Fruit fly (Drosophila melanogaster) whole organism, wandering third instar larva: ENCODE data around the gene dpp.
A peak's percentile ranks its signal among the peaks of the same experiment; 100 is the strongest.

Source experiments
- Abd-B ChIP-seq: fragments of >200 bp; optimal IDR thresholded peaks from 2 replicates; lab custom pipeline; 2017; ENCODE audit warnings: missing biosample characterization, missing genetic modification characterization
- CG32264 ChIP-seq: fragments of 200-800 bp; sonication (Bioruptor generic); optimal IDR thresholded peaks from 2 replicates; lab custom pipeline; 2016; ENCODE audit warnings: missing biosample characterization, missing genetic modification characterization
- CG9705 ChIP-seq: fragments of 200-800 bp; sonication (Bioruptor generic); optimal IDR thresholded peaks from 2 replicates; lab custom pipeline; 2018; ENCODE audit warnings: missing biosample characterization, mild to moderate bottlenecking, missing genetic modification characterization
- CrebA ChIP-seq: fragments of 200-800 bp; sonication (Bioruptor generic); optimal IDR thresholded peaks from 2 replicates; lab custom pipeline; 2016; ENCODE audit warnings: missing biosample characterization, mild to moderate bottlenecking, missing genetic modification characterization, borderline replicate concordance
- Dfd ChIP-seq: fragments of >200 bp; optimal IDR thresholded peaks from 2 replicates; lab custom pipeline; 2017; ENCODE audit warnings: missing biosample characterization, missing genetic modification characterization
- Dif ChIP-seq: fragments of 200-275, 200-300 bp; sonication (Bioruptor generic); optimal IDR thresholded peaks from 2 replicates; lab custom pipeline; 2018; ENCODE audit warnings: missing biosample characterization, missing genetic modification characterization; ENCODE audit not compliant: partially characterized antibody
- GATAd ChIP-seq: sonication (Bioruptor generic); optimal IDR thresholded peaks from 2 replicates; lab custom pipeline; 2016; ENCODE audit warnings: missing biosample characterization, missing genetic modification characterization
- HLH106 ChIP-seq: fragments of 200-800 bp; optimal IDR thresholded peaks from 3 replicates; lab custom pipeline; 2019; ENCODE audit warnings: missing biosample characterization, mild to moderate bottlenecking, missing genetic modification characterization, moderate library complexity
- Hnf4 ChIP-seq: fragments of 200-800 bp; sonication (Bioruptor generic); optimal IDR thresholded peaks from 2 replicates; lab custom pipeline; 2016; ENCODE audit warnings: missing biosample characterization, mild to moderate bottlenecking, missing genetic modification characterization
- Hr78 ChIP-seq: fragments of >200 bp; optimal IDR thresholded peaks from 2 replicates; lab custom pipeline; 2017; ENCODE audit warnings: missing biosample characterization, missing genetic modification characterization
- Hr83 ChIP-seq: fragments of 200-300 bp; sonication (Bioruptor generic); optimal IDR thresholded peaks from 2 replicates; lab custom pipeline; 2016; ENCODE audit warnings: missing biosample characterization, mild to moderate bottlenecking, missing genetic modification characterization, moderate library complexity; ENCODE audit not compliant: poor library complexity, severe bottlenecking
- Jra ChIP-seq: sonication (Bioruptor generic); optimal IDR thresholded peaks from 2 replicates; lab custom pipeline; 2016; ENCODE audit warnings: missing biosample characterization, missing genetic modification characterization
- Mio ChIP-seq: sonication (Bioruptor generic); optimal IDR thresholded peaks from 2 replicates; lab custom pipeline; 2016; ENCODE audit warnings: missing biosample characterization, missing genetic modification characterization
- Myc ChIP-seq: fragments of >200 bp; optimal IDR thresholded peaks from 2 replicates; lab custom pipeline; 2017
- N ChIP-seq: fragments of >200 bp; optimal IDR thresholded peaks from 2 replicates; lab custom pipeline; 2018; ENCODE audit warnings: missing biosample characterization, missing external identifiers, missing genetic modification characterization
- OdsH ChIP-seq: fragments of 200-800 bp; sonication (Bioruptor generic); optimal IDR thresholded peaks from 2 replicates; lab custom pipeline; 2016; ENCODE audit warnings: missing biosample characterization, mild to moderate bottlenecking, missing genetic modification characterization
- Rel ChIP-seq, 2 experiments: fragments of 200-800 bp; sonication (Bioruptor generic) in 1 of 2; optimal IDR thresholded peaks; 2 replicates in 1 of 2; 3 replicates in 1 of 2; lab custom pipeline; 2016 to 2019; ENCODE audit warnings: mild to moderate bottlenecking in 2 of 2, missing biosample characterization in 2 of 2, missing genetic modification characterization in 2 of 2, moderate library complexity in 1 of 2
- Sp1 ChIP-seq: fragments of 200-800 bp; sonication (Bioruptor generic); optimal IDR thresholded peaks from 3 replicates; lab custom pipeline; 2019; ENCODE audit warnings: missing biosample characterization, mild to moderate bottlenecking, missing genetic modification characterization, moderate library complexity
- Vsx2 ChIP-seq: fragments of 200-300, 225-300 bp; sonication (Bioruptor generic); optimal IDR thresholded peaks from 2 replicates; lab custom pipeline; 2018; ENCODE audit warnings: missing biosample characterization, missing genetic modification characterization; ENCODE audit not compliant: partially characterized antibody
- br ChIP-seq: fragments of 200-800 bp; sonication (Bioruptor generic); optimal IDR thresholded peaks from 2 replicates; lab custom pipeline; 2016; ENCODE audit warnings: missing biosample characterization, missing genetic modification characterization
- brk ChIP-seq: fragments of 200-800 bp; sonication (Bioruptor generic); optimal IDR thresholded peaks from 2 replicates; lab custom pipeline; 2016; ENCODE audit warnings: missing biosample characterization, mild to moderate bottlenecking, missing genetic modification characterization
- dl ChIP-seq, 2 experiments: fragments of 175-275, 200-275 bp in 1 of 2; fragments of 200-275 bp in 1 of 2; sonication (Bioruptor generic); optimal IDR thresholded peaks; lab custom pipeline; 2018; ENCODE audit warnings: mild to moderate bottlenecking in 2 of 2, missing biosample characterization in 2 of 2, missing genetic modification characterization in 2 of 2, moderate library complexity in 2 of 2; ENCODE audit not compliant: partially characterized antibody in 2 of 2, insufficient read depth in 1 of 2
- dmrt93B ChIP-seq: fragments of 200-800 bp; sonication (Bioruptor generic); optimal IDR thresholded peaks from 2 replicates; lab custom pipeline; 2018; ENCODE audit warnings: missing biosample characterization, mild to moderate bottlenecking, missing genetic modification characterization
- dsf ChIP-seq: sonication (Bioruptor generic); optimal IDR thresholded peaks from 2 replicates; lab custom pipeline; 2016; ENCODE audit warnings: missing biosample characterization, missing genetic modification characterization, borderline replicate concordance
- ey ChIP-seq: fragments of 200-800 bp; sonication (Bioruptor generic); optimal IDR thresholded peaks from 2 replicates; lab custom pipeline; 2016; ENCODE audit warnings: missing biosample characterization, missing genetic modification characterization
- foxo ChIP-seq, 2 experiments: fragments of 200-800 bp; sonication (Bioruptor generic); optimal IDR thresholded peaks; 2 replicates in 1 of 2; 3 replicates in 1 of 2; lab custom pipeline; 2016 to 2017; ENCODE audit warnings: missing biosample characterization in 2 of 2, missing genetic modification characterization in 2 of 2
- fru ChIP-seq: fragments of 200-800 bp; sonication (Bioruptor generic); optimal IDR thresholded peaks from 3 replicates; lab custom pipeline; 2016; ENCODE audit warnings: missing biosample characterization, mild to moderate bottlenecking, missing genetic modification characterization
- h ChIP-seq: fragments of 200-800 bp; sonication (Bioruptor generic); optimal IDR thresholded peaks from 3 replicates; lab custom pipeline; 2016; ENCODE audit warnings: missing biosample characterization, mild to moderate bottlenecking, missing genetic modification characterization
- jim ChIP-seq: fragments of 175-275, 200-325 bp; sonication (Bioruptor generic); optimal IDR thresholded peaks from 2 replicates; lab custom pipeline; 2016; ENCODE audit warnings: missing biosample characterization, mild to moderate bottlenecking, missing genetic modification characterization
- lola ChIP-seq: fragments of >200 bp; optimal IDR thresholded peaks from 2 replicates; lab custom pipeline; 2017; ENCODE audit warnings: missing biosample characterization, missing genetic modification characterization
- pan ChIP-seq: fragments of >200 bp; optimal IDR thresholded peaks from 2 replicates; lab custom pipeline; 2017
- psq ChIP-seq: fragments of 200-800 bp; sonication (Bioruptor generic); optimal IDR thresholded peaks from 3 replicates; lab custom pipeline; 2017; ENCODE audit warnings: missing biosample characterization, mild to moderate bottlenecking, missing genetic modification characterization, moderate library complexity
- rgr ChIP-seq: fragments of 200-800 bp; sonication (Bioruptor generic); optimal IDR thresholded peaks from 3 replicates; lab custom pipeline; 2016; ENCODE audit warnings: missing biosample characterization, mild to moderate bottlenecking, missing genetic modification characterization
- sage ChIP-seq: fragments of 200-800 bp; sonication (Bioruptor generic); optimal IDR thresholded peaks from 2 replicates; lab custom pipeline; 2016; ENCODE audit warnings: missing biosample characterization, mild to moderate bottlenecking, missing genetic modification characterization
- sv ChIP-seq: fragments of 200-800 bp; sonication (Bioruptor generic); optimal IDR thresholded peaks from 3 replicates; lab custom pipeline; 2016; ENCODE audit warnings: missing biosample characterization, missing genetic modification characterization
- tai ChIP-seq: sonication (Bioruptor generic); optimal IDR thresholded peaks from 2 replicates; lab custom pipeline; 2016; ENCODE audit warnings: missing biosample characterization, missing genetic modification characterization
- usp ChIP-seq: fragments of >200 bp; optimal IDR thresholded peaks from 2 replicates; lab custom pipeline; 2017; ENCODE audit warnings: missing biosample characterization, missing genetic modification characterization
- woc ChIP-seq: sonication (Bioruptor generic); optimal IDR thresholded peaks from 2 replicates; lab custom pipeline; 2016; ENCODE audit warnings: missing biosample characterization, mild to moderate bottlenecking, missing genetic modification characterization

dpp gene

DNA sequence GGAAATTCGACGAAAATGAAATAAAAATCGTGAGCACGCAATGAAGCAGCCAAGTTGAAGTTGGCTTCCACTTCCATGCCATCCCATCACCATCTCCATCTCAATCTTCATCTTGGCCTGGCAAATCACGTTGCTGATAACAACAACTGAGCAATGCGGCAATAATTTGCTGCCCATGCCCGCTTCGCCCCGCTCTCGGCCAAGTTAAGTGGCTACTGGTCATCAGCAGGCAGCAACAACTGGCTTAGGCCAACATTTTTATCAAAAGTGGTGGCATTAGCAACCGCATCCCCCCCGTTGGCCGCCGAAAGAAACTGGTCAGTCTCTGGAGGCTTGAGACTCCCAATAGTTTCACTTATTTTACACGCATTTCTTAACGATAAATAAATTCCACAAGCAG, 2.1 kb downstream of the dpp start:
- TF ChIP-seq HLH106 (no peak), sv (no peak), brk (GFP tag; lab: Kevin White, UChicago) (no peak), CrebA (GFP tag; lab: Kevin White, UChicago) (no peak), Abd-B (no peak), psq (GFP tag; lab: Kevin White, UChicago) (no peak), ey (GFP tag; lab: Kevin White, UChicago) (no peak), rgr (no peak), Mio (GFP tag; lab: Kevin White, UChicago) (no peak), N (GFP tag; lab: Kevin White, UChicago) (no peak), lola (GFP tag; lab: Kevin White, UChicago) (no peak), Vsx2 (GFP tag; lab: Kevin White, UChicago) (no peak), h (GFP tag; lab: Kevin White, UChicago) (no peak), Jra (GFP tag; lab: Kevin White, UChicago) (no peak), Myc (lab: Kevin White, UChicago) (no peak), Hr78 (GFP tag; lab: Kevin White, UChicago) (no peak), GATAd (no peak), dsf (GFP tag; lab: Kevin White, UChicago) (no peak)

DNA sequence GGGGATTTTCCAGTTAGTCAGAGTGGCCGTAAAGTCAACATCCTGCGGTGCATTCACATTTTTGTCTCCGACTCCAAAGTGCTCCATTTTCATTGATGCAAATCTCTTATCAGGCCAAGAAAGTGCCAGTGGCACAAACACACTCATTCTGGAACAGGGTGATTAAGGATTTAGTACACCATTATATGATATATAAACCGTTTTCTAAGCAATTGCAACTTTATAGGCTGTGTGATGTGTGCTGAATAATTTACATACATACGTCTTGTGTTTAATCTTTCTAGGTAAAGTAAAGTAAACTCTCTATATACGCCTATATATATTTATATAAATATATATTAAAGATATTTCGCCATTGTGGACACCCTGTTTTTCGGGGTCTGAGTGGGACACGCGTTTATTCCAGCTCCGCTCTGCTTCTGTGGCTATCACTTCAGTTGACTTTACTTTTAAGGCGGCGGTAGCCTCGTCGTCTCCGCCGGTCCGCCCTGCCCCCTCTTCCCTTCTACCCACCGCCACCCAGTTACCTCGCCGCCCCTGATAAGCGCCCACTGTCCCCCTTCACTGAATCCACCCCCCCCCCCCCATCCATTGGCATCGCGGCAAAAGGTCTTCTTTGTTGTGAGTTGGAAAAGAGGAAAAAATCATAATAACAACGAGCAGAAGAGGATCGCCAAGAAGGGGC, 4.8 kb downstream of the dpp start:
- no peak for TF ChIP-seq Rel (GFP tag; optimal IDR thresholded peaks at IDR 0.05; lab: Kevin White, UChicago)
- TF ChIP-seq Rel (tag; optimal IDR thresholded peaks at IDR 0.05; lab: Kevin White, UChicago): peak; percentile 22
- no peak for TF ChIP-seq GATAd
- no peak for TF ChIP-seq Dif (GFP tag; lab: Kevin White, UChicago)
- peak; percentile 50 for TF ChIP-seq HLH106
- TF ChIP-seq OdsH (GFP tag; lab: Kevin White, UChicago): peak; percentile 17
- TF ChIP-seq woc (GFP tag; lab: Kevin White, UChicago): no peak
- TF ChIP-seq br (GFP tag; lab: Kevin White, UChicago): peak; percentile 4
- no peak for TF ChIP-seq CrebA (GFP tag; lab: Kevin White, UChicago)
- peak; percentile 52 for TF ChIP-seq Sp1 (GFP tag; lab: Kevin White, UChicago)

DNA sequence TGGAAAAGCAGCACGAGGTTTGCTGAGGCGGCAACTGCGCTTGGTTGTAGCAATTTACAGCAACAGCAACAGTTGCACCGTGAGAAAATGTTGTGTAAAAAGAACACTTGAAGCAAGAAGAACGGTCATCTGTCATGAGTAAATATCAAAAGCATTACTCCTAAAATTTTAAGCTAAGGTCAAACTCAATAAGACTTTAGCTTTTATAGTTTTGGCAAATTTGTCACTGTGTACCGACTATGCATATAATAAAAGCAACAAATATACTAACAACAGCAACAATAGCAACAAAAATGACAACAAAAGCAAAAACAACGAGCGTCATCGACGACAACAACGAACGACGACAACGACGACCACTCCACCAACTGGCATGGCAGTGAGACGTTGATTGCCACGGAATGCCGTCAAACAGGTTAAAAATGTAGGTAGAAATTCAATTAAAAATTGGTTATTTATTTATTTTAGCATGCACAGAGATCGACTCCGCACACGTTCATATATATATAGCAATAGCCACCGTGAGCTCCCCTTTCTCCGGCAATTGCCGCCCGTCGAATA, 5.4 kb downstream of the dpp start:
- TF ChIP-seq sage (GFP tag; lab: Kevin White, UChicago) (peak; percentile 76), CG32264 (GFP tag; lab: Kevin White, UChicago) (peak; percentile 79), rgr (peak; percentile 89), tai (GFP tag; lab: Kevin White, UChicago) (peak; percentile 78), Hr83 (GFP tag; lab: Kevin White, UChicago) (peak; percentile 36), Hnf4 (GFP tag; lab: Kevin White, UChicago) (peak; percentile 86), dl (GFP tag; optimal IDR thresholded peaks at IDR 0.05; lab: Kevin White, UChicago; ENCODE audit: insufficient read depth in 1 of 2, partially characterized antibody in 2 of 2) (no peak), ey (GFP tag; lab: Kevin White, UChicago) (peak; percentile 89), Dfd (GFP tag; lab: Kevin White, UChicago) (no peak), dsf (GFP tag; lab: Kevin White, UChicago) (no peak), h (GFP tag; lab: Kevin White, UChicago) (peak; percentile 91), Dif (GFP tag; lab: Kevin White, UChicago) (peak; percentile 7), fru (peak; percentile 89), usp (GFP tag; lab: Kevin White, UChicago) (no peak), OdsH (GFP tag; lab: Kevin White, UChicago) (peak; percentile 84), Hr78 (GFP tag; lab: Kevin White, UChicago) (no peak), GATAd (peak; percentile 52), CrebA (GFP tag; lab: Kevin White, UChicago) (no peak), Myc (lab: Kevin White, UChicago) (no peak), Abd-B (no peak), Jra (GFP tag; lab: Kevin White, UChicago) (peak; percentile 63), lola (GFP tag; lab: Kevin White, UChicago) (no peak), jim (GFP tag; lab: Kevin White, UChicago) (no peak), N (GFP tag; lab: Kevin White, UChicago) (no peak), CG9705 (GFP tag; lab: Kevin White, UChicago) (peak; percentile 79), sv (peak; percentile 63), br (GFP tag; lab: Kevin White, UChicago) (peak; percentile 89), Mio (GFP tag; lab: Kevin White, UChicago) (peak; percentile 45), pan (no peak), woc (GFP tag; lab: Kevin White, UChicago) (peak; percentile 74), Vsx2 (GFP tag; lab: Kevin White, UChicago) (peak; percentile 17), foxo (GFP tag; optimal IDR thresholded peaks at IDR 0.05; lab: Kevin White, UChicago) (peak; percentile 10 to 88), HLH106 (peak; percentile 91), psq (GFP tag; lab: Kevin White, UChicago) (peak; percentile 72), dmrt93B (peak; percentile 76), Sp1 (GFP tag; lab: Kevin White, UChicago) (peak; percentile 86), brk (GFP tag; lab: Kevin White, UChicago) (peak; percentile 46), Rel (GFP tag; optimal IDR thresholded peaks at IDR 0.05; lab: Kevin White, UChicago) (no peak), Rel (tag; optimal IDR thresholded peaks at IDR 0.05; lab: Kevin White, UChicago) (peak; percentile 56)
